Worm (Caenorhabditis elegans) whole organism, L4 larva: ENCODE data around the gene polk-1.

Experiments
- F49E8.2 ChIP-seq: sonication (generic microtip); optimal IDR thresholded peaks from 2 replicates; lab custom pipeline; 2016; ENCODE audit warnings: missing compliant biosample characterization, mild to moderate bottlenecking, missing genetic modification characterization, borderline replicate concordance
- R02D3.7 ChIP-seq: fragments of 150-350 bp; sonication (generic microtip); optimal IDR thresholded peaks from 3 replicates; lab custom pipeline; 2014; ENCODE audit warnings: missing biosample characterization, missing genetic modification characterization
- T26A8.4 ChIP-seq: fragments of 200-800 bp; sonication (Bioruptor generic); IDR thresholded peaks from 2 replicates; pipeline ENCODE4 v1.3.6; 2022; ENCODE audit warnings: missing genetic modification characterization, missing compliant biosample characterization
- Y48G9A.11 ChIP-seq: fragments of 200-800 bp; sonication (Bioruptor generic); IDR thresholded peaks from 2 replicates; pipeline ENCODE4 v1.3.6; 2022; ENCODE audit warnings: missing genetic modification reagents, missing genetic modification characterization, missing compliant biosample characterization
- Y5F2A.4 ChIP-seq: fragments of 200-800 bp; sonication (Bioruptor generic); optimal IDR thresholded peaks from 2 replicates; lab custom pipeline; 2018; ENCODE audit warnings: mild to moderate bottlenecking, missing genetic modification characterization, missing compliant biosample characterization
- ZK337.2 ChIP-seq: fragments of 200-800 bp; sonication (Bioruptor generic); IDR thresholded peaks from 2 replicates; pipeline ENCODE4 v1.3.6; 2022; ENCODE audit warnings: missing genetic modification reagents, missing genetic modification characterization, missing compliant biosample characterization
- ZK546.5 ChIP-seq, 2 experiments: sonication (generic microtip); optimal IDR thresholded peaks; 2 replicates each; lab custom pipeline; 2017; ENCODE audit warnings: missing biosample characterization in 2 of 2, missing genetic modification characterization in 2 of 2
- aha-1 ChIP-seq: fragments of 150-350 bp; peaks from one replicate; lab custom pipeline; 2014; ENCODE audit warnings: missing biosample characterization, missing genetic modification characterization
- aly-2 ChIP-seq: sonication (generic microtip); optimal IDR thresholded peaks from 2 replicates; lab custom pipeline; 2018; ENCODE audit warnings: missing biosample characterization, missing genetic modification characterization
- arid-1 ChIP-seq: fragments of 200-800 bp; sonication (Bioruptor generic); conservative IDR thresholded peaks from 2 replicates; pipeline ENCODE4 v1.3.6; 2022; ENCODE audit warnings: missing genetic modification reagents, missing genetic modification characterization, missing compliant biosample characterization
- ceh-44 ChIP-seq: fragments of 200-800 bp; sonication (Bioruptor generic); IDR thresholded peaks from 2 replicates; pipeline ENCODE4 v1.3.6; 2022; ENCODE audit warnings: missing genetic modification reagents, missing genetic modification characterization, missing compliant biosample characterization
- ceh-82 ChIP-seq: sonication (generic microtip); optimal IDR thresholded peaks from 2 replicates; lab custom pipeline; 2017; ENCODE audit warnings: missing biosample characterization, missing genetic modification characterization
- ctbp-1 ChIP-seq: fragments of 200-800 bp; sonication (Bioruptor generic); IDR thresholded peaks from 2 replicates; pipeline ENCODE4 v1.3.6; 2022; ENCODE audit warnings: missing genetic modification reagents, missing genetic modification characterization, missing compliant biosample characterization
- daf-16 ChIP-seq, 3 experiments: sonication (generic microtip); optimal IDR thresholded peaks; 2 replicates each; lab custom pipeline; 2016 to 2017; ENCODE audit warnings: missing genetic modification characterization in 3 of 3, missing genetic modification reagents in 3 of 3, mild to moderate bottlenecking in 2 of 3, missing compliant biosample characterization in 2 of 3, missing biosample characterization in 1 of 3, moderate library complexity in 1 of 3
- daf-19 ChIP-seq: fragments of 200-800 bp; sonication (Bioruptor generic); conservative IDR thresholded peaks from 2 replicates; pipeline ENCODE4 v1.3.6; 2022; ENCODE audit warnings: missing genetic modification characterization, missing compliant biosample characterization
- daf-8 ChIP-seq: fragments of 200-800 bp; sonication (Bioruptor generic); IDR thresholded peaks from 2 replicates; pipeline ENCODE4 v1.3.6; 2022; ENCODE audit warnings: missing genetic modification characterization, missing compliant biosample characterization
- dmd-6 ChIP-seq: fragments of 200-800 bp; sonication (Bioruptor generic); IDR thresholded peaks from 2 replicates; pipeline ENCODE4 v1.3.6; 2022; ENCODE audit warnings: missing genetic modification reagents, missing genetic modification characterization, missing compliant biosample characterization
- dmd-9 ChIP-seq: fragments of 200-800 bp; sonication (Bioruptor generic); IDR thresholded peaks from 2 replicates; pipeline ENCODE4 v1.3.6; 2022; ENCODE audit warnings: missing genetic modification reagents, missing genetic modification characterization, missing compliant biosample characterization
- duxl-1 ChIP-seq: sonication (generic microtip); optimal IDR thresholded peaks from 2 replicates; lab custom pipeline; 2016; ENCODE audit warnings: mild to moderate bottlenecking, missing genetic modification characterization, moderate library complexity, missing compliant biosample characterization; ENCODE audit not compliant: poor library complexity
- dve-1 ChIP-seq: sonication (generic microtip); optimal IDR thresholded peaks from 2 replicates; lab custom pipeline; 2017; ENCODE audit warnings: antibody characterized with exemption, mild to moderate bottlenecking, missing genetic modification characterization, missing compliant biosample characterization; ENCODE audit not compliant: insufficient read depth
- egl-27 ChIP-seq: sonication (generic microtip); optimal IDR thresholded peaks from 3 replicates; lab custom pipeline; 2017; ENCODE audit warnings: missing biosample characterization, missing genetic modification reagents, missing genetic modification characterization
- hif-1 ChIP-seq, 2 experiments: sonication (generic microtip); optimal IDR thresholded peaks; 2 replicates each; lab custom pipeline; 2016 to 2017; ENCODE audit warnings: missing compliant biosample characterization in 2 of 2, missing genetic modification characterization in 2 of 2, missing genetic modification reagents in 2 of 2, missing genotype in 2 of 2, mild to moderate bottlenecking in 1 of 2
- jun-1 ChIP-seq: fragments of 150-350 bp; optimal IDR thresholded peaks from 2 replicates; lab custom pipeline; 2014; ENCODE audit warnings: missing biosample characterization, missing genetic modification reagents, missing genetic modification characterization
- lim-7 ChIP-seq: fragments of 200-800 bp; sonication (Bioruptor generic); IDR thresholded peaks from 2 replicates; pipeline ENCODE4 v1.3.6; 2022; ENCODE audit warnings: missing genetic modification characterization, missing compliant biosample characterization
- lin-1 ChIP-seq: fragments of 200-800 bp; sonication (Bioruptor generic); IDR thresholded peaks from 2 replicates; pipeline ENCODE4 v1.3.6; 2022; ENCODE audit warnings: missing genetic modification reagents, missing genetic modification characterization, missing compliant biosample characterization
- lin-13 ChIP-seq: fragments of 150-350 bp; optimal IDR thresholded peaks from 2 replicates; lab custom pipeline; 2014; ENCODE audit warnings: missing biosample characterization, missing genetic modification reagents, missing genetic modification characterization
- lin-15B ChIP-seq: fragments of 150-350 bp; sonication (generic microtip); optimal IDR thresholded peaks from 3 replicates; lab custom pipeline; 2014; ENCODE audit warnings: missing biosample characterization, missing genetic modification characterization
- lin-38 ChIP-seq: fragments of 200-800 bp; sonication (Bioruptor generic); IDR thresholded peaks from 2 replicates; pipeline ENCODE4 v1.3.6; 2022; ENCODE audit warnings: missing genetic modification reagents, missing genetic modification characterization, missing compliant biosample characterization
- lin-39 ChIP-seq: fragments of 150-350 bp; optimal IDR thresholded peaks from 2 replicates; lab custom pipeline; 2014; ENCODE audit warnings: missing biosample characterization, missing genetic modification reagents, missing genetic modification characterization
- lsy-2 ChIP-seq, 2 experiments: fragments of 150-350 bp in 1 of 2; sonication (generic microtip) in 1 of 2; optimal IDR thresholded peaks; 2 replicates each; lab custom pipeline; 2014 to 2017; ENCODE audit warnings: missing biosample characterization in 2 of 2, missing genetic modification characterization in 2 of 2
- madf-5 ChIP-seq, 2 experiments: fragments of 200-800 bp; sonication (Bioruptor generic); IDR thresholded peaks; 2 replicates each; pipeline ENCODE4 v1.3.6; 2022; ENCODE audit warnings: missing compliant biosample characterization in 2 of 2, missing genetic modification characterization in 2 of 2
- madf-9 ChIP-seq: fragments of 200-800 bp; sonication (Bioruptor generic); conservative IDR thresholded peaks from 2 replicates; pipeline ENCODE4 v1.3.6; 2022; ENCODE audit warnings: missing genetic modification reagents, missing genetic modification characterization, missing compliant biosample characterization
- mdt-29 ChIP-seq: fragments of 200-800 bp; sonication (Bioruptor generic); IDR thresholded peaks from 2 replicates; pipeline ENCODE4 v1.3.6; 2022; ENCODE audit warnings: missing genetic modification reagents, missing genetic modification characterization, missing compliant biosample characterization
- mes-2 ChIP-seq: sonication (generic microtip); optimal IDR thresholded peaks from 2 replicates; lab custom pipeline; 2016; ENCODE audit warnings: missing genotype, mild to moderate bottlenecking, missing genetic modification characterization, missing compliant biosample characterization; ENCODE audit not compliant: poor library complexity, severe bottlenecking
- mxl-2 ChIP-seq: fragments of 200-800 bp; sonication (Bioruptor generic); conservative IDR thresholded peaks from 2 replicates; pipeline ENCODE4 v1.3.6; 2022; ENCODE audit warnings: missing genetic modification reagents, missing genetic modification characterization, missing compliant biosample characterization
- mxl-3 ChIP-seq: fragments of 200-800 bp; sonication (Bioruptor generic); optimal IDR thresholded peaks from 2 replicates; lab custom pipeline; 2018; ENCODE audit warnings: mild to moderate bottlenecking, missing genetic modification characterization, missing compliant biosample characterization
- nhr-102 ChIP-seq: sonication (generic microtip); optimal IDR thresholded peaks from 2 replicates; lab custom pipeline; 2016; ENCODE audit warnings: mild to moderate bottlenecking, missing genetic modification characterization, moderate library complexity, missing compliant biosample characterization
- nhr-111 ChIP-seq: fragments of 200-800 bp; sonication (Bioruptor generic); optimal IDR thresholded peaks from 2 replicates; lab custom pipeline; 2018; ENCODE audit warnings: mild to moderate bottlenecking, missing genetic modification characterization, missing compliant biosample characterization
- nhr-28 ChIP-seq: fragments of 150-350 bp; optimal IDR thresholded peaks from 2 replicates; lab custom pipeline; 2014; ENCODE audit warnings: missing biosample characterization, missing genetic modification characterization
- nhr-76 ChIP-seq: fragments of 150-350 bp; optimal IDR thresholded peaks from 2 replicates; lab custom pipeline; 2014; ENCODE audit warnings: missing biosample characterization, missing genetic modification characterization
- saeg-2 ChIP-seq: fragments of 200-800 bp; sonication (Bioruptor generic); IDR thresholded peaks from 2 replicates; pipeline ENCODE4 v1.3.6; 2022; ENCODE audit warnings: missing genetic modification reagents, missing genetic modification characterization, missing compliant biosample characterization
- snpc-1.2 ChIP-seq: fragments of 200-800 bp; sonication (Bioruptor generic); IDR thresholded peaks from 2 replicates; pipeline ENCODE4 v1.3.6; 2022; ENCODE audit warnings: missing genetic modification reagents, missing genetic modification characterization, missing compliant biosample characterization
- unc-39 ChIP-seq: sonication (generic microtip); optimal IDR thresholded peaks from 2 replicates; lab custom pipeline; 2017; ENCODE audit warnings: missing biosample characterization, missing genetic modification characterization
- unc-62 ChIP-seq, 3 experiments: fragments of 150-350 bp in 1 of 3; sonication (generic microtip); optimal IDR thresholded peaks in 2 of 3; peaks in 1 of 3; 1 replicate in 1 of 3; 2 replicates in 2 of 3; lab custom pipeline; 2014 to 2017; ENCODE audit warnings: missing biosample characterization in 3 of 3, missing genetic modification characterization in 3 of 3, missing genetic modification reagents in 3 of 3, missing genotype in 1 of 3
- vab-7 ChIP-seq: fragments of 200-800 bp; sonication (Bioruptor generic); IDR thresholded peaks from 2 replicates; pipeline ENCODE4 v1.3.6; 2022; ENCODE audit warnings: missing genetic modification reagents, missing genetic modification characterization, missing compliant biosample characterization
- zfp-3 ChIP-seq: fragments of 200-800 bp; sonication (Bioruptor generic); conservative IDR thresholded peaks from 2 replicates; pipeline ENCODE4 v1.3.6; 2022; ENCODE audit warnings: missing genetic modification reagents, missing genetic modification characterization, missing compliant biosample characterization

polk-1 gene

DNA sequence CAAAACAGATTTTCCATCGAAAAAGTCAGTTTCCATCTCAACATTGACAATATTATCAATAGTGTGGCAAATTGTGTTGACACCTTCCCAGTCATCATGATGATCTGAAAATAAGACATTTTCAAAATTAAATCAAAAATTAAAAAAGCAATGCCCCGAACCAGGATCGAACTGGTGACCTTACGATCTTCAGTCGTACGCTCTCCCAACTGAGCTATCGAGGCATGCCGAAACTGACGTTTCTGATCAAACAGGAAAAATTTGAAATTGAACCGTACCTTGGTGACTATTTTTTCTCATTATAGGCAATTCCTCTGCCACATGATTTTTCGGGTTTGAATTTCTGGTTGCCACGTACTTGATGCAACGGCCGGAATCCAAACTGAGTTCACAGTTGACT, 25.1 kb upstream of the polk-1 start (continued):
- no peak for TF ChIP-seq unc-62 (GFP tag; optimal IDR thresholded peaks at IDR 0.05 in 1 of 2; lab: Kevin White, UChicago)
- no peak for TF ChIP-seq unc-62 (tag; optimal IDR thresholded peaks at IDR 0.05; lab: Kevin White, UChicago)
- no peak for TF ChIP-seq dmd-9 (GFP tag; lab: Robert Waterston, UW)
- no peak for TF ChIP-seq aly-2 (tag; lab: Kevin White, UChicago)
- TF ChIP-seq unc-39 (tag; lab: Kevin White, UChicago), result no peak
- TF ChIP-seq daf-8 (GFP tag; lab: Robert Waterston, UW), result no peak
- no peak for TF ChIP-seq hif-1 (tag; optimal IDR thresholded peaks at IDR 0.05; lab: Kevin White, UChicago)
- no peak for TF ChIP-seq daf-19
- TF ChIP-seq nhr-111 (GFP tag; lab: Kevin White, UChicago), result no peak
- TF ChIP-seq lin-39 (tag; lab: Kevin White, UChicago), result no peak
- TF ChIP-seq Y48G9A.11 (GFP tag; lab: Robert Waterston, UW), result peak; percentile 41; the same call in 1 of the 2 replicates
- no peak for TF ChIP-seq lin-15B (tag; lab: Kevin White, UChicago)
- no peak for TF ChIP-seq duxl-1 (tag; lab: Kevin White, UChicago)
- no peak for TF ChIP-seq dmd-6 (GFP tag; lab: Robert Waterston, UW)
- TF ChIP-seq ZK337.2, result no peak
- TF ChIP-seq egl-27, result no peak
- TF ChIP-seq, all 104 proteins: peak for 12

DNA sequence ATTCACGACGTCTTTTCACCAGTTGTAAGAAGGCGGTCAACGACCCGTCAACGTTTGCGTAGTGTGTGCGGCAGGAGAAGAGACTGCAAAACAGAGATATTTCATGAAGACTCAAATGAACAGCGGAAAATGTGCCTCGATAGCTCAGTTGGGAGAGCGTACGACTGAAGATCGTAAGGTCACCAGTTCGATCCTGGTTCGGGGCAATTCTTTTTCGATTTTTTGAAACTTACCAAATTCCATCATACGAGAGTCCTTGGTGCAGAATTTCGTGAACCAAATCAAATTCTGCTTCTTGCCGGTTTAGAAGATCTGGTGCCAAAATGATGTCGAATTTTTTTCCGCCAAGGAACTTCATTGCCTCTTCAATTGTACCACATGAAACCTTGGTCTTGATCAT, 24.5 kb upstream of the polk-1 start:
- TF ChIP-seq R02D3.7 (tag; lab: Kevin White, UChicago) (no peak), mdt-29 (GFP tag; lab: Robert Waterston, UW) (peak; percentile 44; the same call in 1 of the 2 replicates), mes-2 (peak; percentile 71), nhr-28 (tag; lab: Kevin White, UChicago) (no peak), madf-9 (GFP tag; lab: Robert Waterston, UW) (peak; percentile 35; the same call in 1 of the 2 replicates), mxl-2 (GFP tag; lab: Robert Waterston, UW) (0 out of 2 replicates have a peak, but pooled peaks have one; percentile 10), snpc-1.2 (GFP tag; lab: Robert Waterston, UW) (peak; percentile 72), lin-38 (peak; percentile 73), ceh-44 (GFP tag; lab: Robert Waterston, UW) (0 out of 2 replicates have a peak, but pooled peaks have one; percentile 58), jun-1 (tag; lab: Kevin White, UChicago) (no peak), Y48G9A.11 (GFP tag; lab: Robert Waterston, UW) (peak; percentile 66), madf-5 (GFP tag; IDR thresholded peaks at IDR 0.05; lab: Robert Waterston, UW) (peak; percentile 11 to 64; a peak in 1 of 4 replicates), ctbp-1 (GFP tag; lab: Robert Waterston, UW) (peak; percentile 51; the same call in 1 of the 2 replicates), daf-16 (GFP tag; optimal IDR thresholded peaks at IDR 0.05; lab: Kevin White, UChicago) (peak in 1 of 2 experiments; percentile 37), daf-16 (tag; optimal IDR thresholded peaks at IDR 0.05; lab: Kevin White, UChicago) (peak; percentile 26), saeg-2 (0 out of 2 replicates have a peak, but pooled peaks have one; percentile 54), mxl-3 (GFP tag; lab: Kevin White, UChicago) (peak; percentile 51), unc-62 (GFP tag; optimal IDR thresholded peaks at IDR 0.05 in 1 of 2; lab: Kevin White, UChicago) (peak in 1 of 2 experiments; percentile 92), unc-62 (tag; optimal IDR thresholded peaks at IDR 0.05; lab: Kevin White, UChicago) (no peak), lin-13 (GFP tag; lab: Kevin White, UChicago) (peak; percentile 47), aha-1 (peak; percentile 97), lim-7 (GFP tag; lab: Robert Waterston, UW) (peak; percentile 71), lin-1 (GFP tag; lab: Robert Waterston, UW) (peak; percentile 72), ceh-82 (tag; lab: Kevin White, UChicago) (no peak), ZK546.5 (tag; optimal IDR thresholded peaks at IDR 0.05; lab: Kevin White, UChicago) (no peak), zfp-3 (GFP tag; lab: Robert Waterston, UW) (peak; percentile 12; the same call in 1 of the 2 replicates), nhr-102 (tag; lab: Kevin White, UChicago) (peak; percentile 1), dve-1 (tag; lab: Kevin White, UChicago) (peak; percentile 20), arid-1 (GFP tag; lab: Robert Waterston, UW) (peak; percentile 18; the same call in 1 of the 2 replicates), nhr-76 (tag; lab: Kevin White, UChicago) (no peak), T26A8.4 (GFP tag; lab: Robert Waterston, UW) (peak; percentile 75), lsy-2 (tag; optimal IDR thresholded peaks at IDR 0.05; lab: Kevin White, UChicago) (peak in 1 of 2 experiments; percentile 42), daf-19 (no peak), F49E8.2 (tag; lab: Kevin White, UChicago) (no peak), aly-2 (tag; lab: Kevin White, UChicago) (peak; percentile 5), vab-7 (GFP tag; lab: Robert Waterston, UW) (peak; percentile 83), Y5F2A.4 (GFP tag; lab: Kevin White, UChicago) (peak; percentile 5)
